Fruit fly (Drosophila melanogaster): ENCODE results near the gene CG14691.

CG14691 gene

DNA sequence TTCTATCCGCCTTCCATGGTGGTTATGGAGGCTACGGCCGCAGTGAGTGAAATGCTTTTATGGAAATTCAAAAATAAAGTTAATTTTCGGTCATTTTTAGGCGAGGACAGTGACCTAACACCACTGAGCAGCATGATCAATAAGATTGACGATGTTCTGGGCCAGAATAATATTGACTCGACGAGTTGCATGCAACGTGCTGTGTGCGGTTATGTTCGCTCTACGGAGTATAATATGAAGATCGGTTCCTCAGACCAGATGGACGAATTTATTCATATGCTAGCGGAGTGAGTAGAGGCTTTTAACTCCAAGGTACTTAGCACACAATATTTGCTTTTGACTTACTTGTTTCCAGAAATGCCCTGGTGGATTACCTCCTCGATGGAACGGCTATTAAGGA lies 24.7 kb upstream of the CG14691 start:
- TF ChIP-seq bab1 (GFP tag; optimal IDR thresholded peaks at IDR 0.05) (no peak), CG14711 (tag; optimal IDR thresholded peaks at IDR 0.05) (no peak)

DNA sequence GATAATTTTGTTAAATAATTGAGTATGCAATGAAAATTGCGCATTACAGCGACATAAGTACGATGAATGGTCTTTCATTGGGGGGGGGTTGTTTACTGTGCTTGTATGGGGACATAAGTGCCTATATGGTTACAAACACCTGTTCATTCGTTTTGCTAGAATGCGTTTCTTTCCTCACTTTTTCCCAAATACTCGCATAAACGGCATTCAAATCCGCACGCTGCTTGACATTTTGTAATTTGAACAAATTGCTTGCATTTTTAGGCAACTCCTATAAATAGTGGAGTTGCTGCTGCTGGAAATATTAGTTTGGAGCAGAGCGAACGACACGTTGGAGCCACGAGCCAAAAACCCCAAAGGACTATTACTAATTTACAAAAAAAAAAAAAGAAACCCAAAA lies 23.8 kb upstream of the CG14691 start, which contains the start of gene Desi:
TSS of gene Desi (plus strand) at position 301 of the 400 bp plus-strand sequence.
- TF ChIP-seq CG7101 (tag; optimal IDR thresholded peaks at IDR 0.05) (no peak), CG12768 (GFP tag; optimal IDR thresholded peaks at IDR 0.05) (no peak)

DNA sequence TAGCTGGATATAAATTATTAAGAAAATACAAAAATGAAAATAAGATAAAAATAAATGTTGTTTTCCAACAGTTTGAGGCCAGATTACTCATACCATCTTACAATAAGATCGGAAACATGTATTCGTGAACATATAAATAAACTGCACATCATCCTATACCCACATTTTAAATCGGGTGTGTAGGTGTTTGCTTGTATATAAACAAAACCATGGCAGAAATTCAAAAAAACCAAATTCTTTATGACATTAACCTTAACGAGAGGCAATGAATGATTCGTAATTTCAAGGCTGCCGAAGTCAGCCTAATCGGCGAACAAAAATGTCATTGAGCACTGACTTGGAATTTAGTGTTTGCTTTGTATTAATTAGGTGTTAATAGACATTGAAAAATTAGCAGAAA lies 22.7 kb upstream of the CG14691 start:
- TF ChIP-seq Mnt (GFP tag; optimal IDR thresholded peaks at IDR 0.05) (no peak), bab1 (GFP tag; optimal IDR thresholded peaks at IDR 0.05) (no peak), Hr96 (GFP tag; optimal IDR thresholded peaks at IDR 0.05) (no peak), cic (GFP tag; optimal IDR thresholded peaks at IDR 0.05) (no peak), CG1620 (GFP tag; optimal IDR thresholded peaks at IDR 0.05) (no peak), toe (GFP tag; optimal IDR thresholded peaks at IDR 0.05) (no peak), CG7045 (GFP tag; optimal IDR thresholded peaks at IDR 0.05) (no peak), CG12768 (GFP tag; optimal IDR thresholded peaks at IDR 0.05) (no peak), CG7101 (tag; optimal IDR thresholded peaks at IDR 0.05) (no peak), CG14711 (tag; optimal IDR thresholded peaks at IDR 0.05) (no peak), tj (GFP tag; optimal IDR thresholded peaks at IDR 0.05) (no peak), CG5204 (GFP tag; optimal IDR thresholded peaks at IDR 0.05) (no peak), cnc (optimal IDR thresholded peaks at IDR 0.05) (no peak), kay (GFP tag; ENCODE audit: borderline replicate concordance) (no peak), Clk (GFP tag; optimal IDR thresholded peaks at IDR 0.05) (no peak), ovo (GFP tag; optimal IDR thresholded peaks at IDR 0.05) (no peak), CG11617 (GFP tag; optimal IDR thresholded peaks at IDR 0.05) (no peak), pad (GFP tag; optimal IDR thresholded peaks at IDR 0.05) (no peak)

DNA sequence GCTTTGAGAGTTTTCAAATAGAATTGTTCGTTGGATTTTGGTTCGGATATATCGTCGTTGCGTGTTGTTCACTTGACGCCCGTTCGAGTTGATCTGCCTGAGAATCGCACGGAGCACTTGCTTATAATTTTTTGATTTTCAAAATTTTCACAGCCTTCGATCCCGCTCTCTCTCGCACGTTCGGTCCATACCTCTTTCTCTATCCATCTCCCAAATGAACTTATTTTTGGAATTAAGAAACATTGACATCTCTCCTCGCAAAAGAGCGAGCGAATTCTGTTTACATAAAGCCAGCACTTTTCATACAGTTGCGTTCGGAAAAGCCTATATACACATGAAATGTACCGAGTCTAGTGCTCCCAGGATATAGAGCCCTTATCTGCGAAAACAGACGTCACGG lies 21.8 kb upstream of the CG14691 start, which contains the start of the genes CG45076, CG45078 and fau:
TSS of gene CG45076 (minus strand) at position 101 of the 400 bp plus-strand sequence.
TSS of gene CG45078 (minus strand) at position 101 of the 400 bp plus-strand sequence.
TSS of gene fau (minus strand) at position 101 of the 400 bp plus-strand sequence.
- no peak for TF ChIP-seq bab1 (GFP tag; optimal IDR thresholded peaks at IDR 0.05)
- TF ChIP-seq CG7101 (tag; optimal IDR thresholded peaks at IDR 0.05): no peak
- TF ChIP-seq toe (GFP tag; optimal IDR thresholded peaks at IDR 0.05): no peak
- no peak for TF ChIP-seq Mnt (GFP tag; optimal IDR thresholded peaks at IDR 0.05)
- no peak for TF ChIP-seq Clk (GFP tag; optimal IDR thresholded peaks at IDR 0.05)
- TF ChIP-seq CG5204 (GFP tag; optimal IDR thresholded peaks at IDR 0.05): no peak
- TF ChIP-seq CG7045 (GFP tag; optimal IDR thresholded peaks at IDR 0.05): no peak
- no peak for TF ChIP-seq CG11617 (GFP tag; optimal IDR thresholded peaks at IDR 0.05)
- no peak for TF ChIP-seq kay (GFP tag; ENCODE audit: borderline replicate concordance)
- TF ChIP-seq CG14711 (tag; optimal IDR thresholded peaks at IDR 0.05): no peak
- TF ChIP-seq CG1620 (GFP tag; optimal IDR thresholded peaks at IDR 0.05): no peak

DNA sequence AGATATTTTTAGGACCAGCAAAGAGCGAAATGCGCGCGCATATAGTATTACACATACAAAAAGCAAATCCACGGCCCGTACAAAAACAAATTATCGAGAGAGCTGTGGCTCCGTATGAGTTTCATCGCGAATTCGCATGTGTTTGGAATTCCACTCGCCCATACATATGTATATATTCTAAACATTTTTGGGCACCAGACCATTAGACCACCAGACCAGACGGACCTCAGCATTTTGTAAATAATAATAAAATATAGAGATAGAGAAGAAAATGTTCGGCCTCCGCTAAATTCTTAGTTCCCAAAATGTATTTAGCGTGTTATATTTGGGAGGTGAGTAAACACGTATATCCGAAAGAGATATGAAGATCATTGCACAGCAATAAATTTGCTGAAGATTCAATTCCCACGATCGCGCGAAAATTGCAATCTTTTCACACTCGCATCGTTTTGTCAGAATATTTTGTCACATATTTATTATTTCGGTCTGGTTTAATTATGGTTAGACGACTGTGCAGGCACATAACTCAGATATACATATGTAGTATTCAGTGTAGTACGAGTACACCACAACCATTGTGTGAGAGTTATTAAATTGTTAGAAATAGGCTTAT lies 20.7 kb upstream of the CG14691 start:
- TF ChIP-seq CG7045 (GFP tag; optimal IDR thresholded peaks at IDR 0.05) (no peak), kay (GFP tag; ENCODE audit: borderline replicate concordance) (no peak)

DNA sequence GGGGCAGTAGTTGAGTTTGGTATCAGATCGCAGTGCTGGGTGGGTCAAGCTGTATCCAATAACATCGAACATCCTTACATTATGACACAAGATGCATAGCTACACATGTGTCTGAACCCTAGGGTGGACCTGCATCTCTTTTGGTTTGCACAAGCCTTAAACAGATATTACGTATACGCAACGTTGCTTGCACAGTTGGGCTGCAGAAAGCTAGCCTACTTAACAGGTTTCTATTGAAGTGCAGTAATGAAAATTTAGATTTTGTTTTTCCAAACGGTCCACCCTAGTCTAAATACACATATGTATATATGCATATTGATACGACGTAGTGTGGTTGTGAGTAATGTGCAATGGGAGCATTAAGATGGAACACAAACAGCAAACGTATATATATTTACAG lies 19.8 kb upstream of the CG14691 start:
- TF ChIP-seq CG14711 (tag; optimal IDR thresholded peaks at IDR 0.05) (no peak), CG12768 (GFP tag; optimal IDR thresholded peaks at IDR 0.05) (no peak)

DNA sequence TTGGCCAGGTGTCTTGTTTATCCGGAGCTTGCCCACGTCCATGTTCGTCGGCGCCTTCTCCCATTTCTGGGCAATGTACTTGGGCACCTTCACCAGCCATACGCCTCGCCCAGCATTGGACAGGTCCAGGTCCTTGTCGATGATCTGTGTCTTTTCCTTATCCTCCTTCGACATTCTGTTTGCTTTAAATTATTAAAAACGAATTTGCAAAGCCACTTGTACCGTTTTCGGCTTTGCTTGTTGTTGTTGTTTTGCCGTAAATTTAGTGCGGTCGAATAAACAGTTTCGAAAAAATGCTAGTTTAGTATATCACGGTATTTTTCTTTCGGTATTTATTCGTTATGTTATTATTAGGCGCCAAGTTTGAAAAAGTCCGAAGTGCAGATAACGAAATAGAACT lies 12.1 kb upstream of the CG14691 start, which contains the start of gene TfIIFbeta:
TSS of gene TfIIFbeta (minus strand) at position 279 of the 400 bp plus-strand sequence.
- TF ChIP-seq CG14711 (tag; optimal IDR thresholded peaks at IDR 0.05) (no peak), bab1 (GFP tag; optimal IDR thresholded peaks at IDR 0.05) (no peak), CG7045 (GFP tag; optimal IDR thresholded peaks at IDR 0.05) (no peak), cnc (optimal IDR thresholded peaks at IDR 0.05) (no peak), CG11617 (GFP tag; optimal IDR thresholded peaks at IDR 0.05) (no peak), CG5204 (GFP tag; optimal IDR thresholded peaks at IDR 0.05) (no peak), cic (GFP tag; optimal IDR thresholded peaks at IDR 0.05) (no peak), CG1620 (GFP tag; optimal IDR thresholded peaks at IDR 0.05) (no peak), kay (GFP tag; ENCODE audit: borderline replicate concordance) (no peak)

DNA sequence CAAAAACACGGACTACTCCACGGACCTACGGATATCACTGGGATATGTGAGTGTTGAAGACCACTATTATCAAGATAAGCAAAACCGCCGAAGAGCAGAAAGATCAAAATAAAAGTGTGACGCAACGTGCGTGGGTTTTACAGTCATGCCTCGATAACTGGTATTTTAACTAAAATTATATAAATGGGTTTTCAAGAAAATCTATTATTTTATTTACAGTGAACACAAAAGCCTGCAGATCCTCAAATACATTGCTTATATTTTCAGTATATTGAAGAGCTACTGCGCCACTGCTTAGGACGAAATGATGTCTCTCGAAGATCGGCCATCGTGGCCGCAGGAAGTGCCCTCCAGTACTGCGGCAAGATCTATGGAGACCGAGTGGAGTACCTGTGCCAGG lies 6.5 kb upstream of the CG14691 start:
- no peak for TF ChIP-seq tj (GFP tag; optimal IDR thresholded peaks at IDR 0.05)
- no peak for TF ChIP-seq CG5204 (GFP tag; optimal IDR thresholded peaks at IDR 0.05)
- TF ChIP-seq CG12768 (GFP tag; optimal IDR thresholded peaks at IDR 0.05): no peak
- TF ChIP-seq CG11617 (GFP tag; optimal IDR thresholded peaks at IDR 0.05): no peak
- no peak for TF ChIP-seq CG14711 (tag; optimal IDR thresholded peaks at IDR 0.05)

Data from whole organism, adult.